Worm (Caenorhabditis elegans) whole organism, L4/young adult: ENCODE measurements around the gene F31D5.1.

Experiments
- W03F9.2 ChIP-seq: fragments of 150-350 bp; optimal IDR thresholded peaks from 2 replicates; lab custom pipeline; 2014; ENCODE audit warnings: missing biosample characterization, missing genetic modification characterization
- dao-5 ChIP-seq: sonication (generic microtip); optimal IDR thresholded peaks from 2 replicates; lab custom pipeline; 2016; ENCODE audit warnings: missing genotype, missing genetic modification characterization, moderate library complexity, missing compliant biosample characterization
- him-1 ChIP-seq: sonication (generic microtip); optimal IDR thresholded peaks from 2 replicates; lab custom pipeline; 2016; ENCODE audit warnings: missing genotype, missing genetic modification reagents, missing genetic modification characterization, missing compliant biosample characterization

ce11 chrII:4173398-4173797 lies 45.8 kb upstream of the F31D5.1 start, which contains the start of gene R03H10.6:
- TF ChIP-seq dao-5 (no peak), W03F9.2 (tag; lab: Kevin White, UChicago) (no peak), him-1 (no peak)
